Worm (Caenorhabditis elegans): ENCODE measurements around the gene ttn-1.

Gene ttn-1

ce11 chrV:6204046-6204445 is 1.6 kb upstream of the ttn-1 start:
- TF ChIP-seq lsy-2 (tag; optimal IDR thresholded peaks at IDR 0.05): peak in 1 of 2 experiments; percentile 11
- peak; percentile 23 for TF ChIP-seq C34F6.9 (tag; optimal IDR thresholded peaks at IDR 0.05)
- TF ChIP-seq nhr-237 (tag; optimal IDR thresholded peaks at IDR 0.05): no peak
- TF ChIP-seq peb-1 (tag; optimal IDR thresholded peaks at IDR 0.05): no peak
- peak; percentile 67 for TF ChIP-seq nhr-129 (tag; optimal IDR thresholded peaks at IDR 0.05)
- TF ChIP-seq ama-1 (optimal IDR thresholded peaks at IDR 0.05): no peak
- no peak for TF ChIP-seq dmd-4 (tag; optimal IDR thresholded peaks at IDR 0.05)
- no peak for TF ChIP-seq sma-3 (GFP tag; optimal IDR thresholded peaks at IDR 0.05)
- no peak for TF ChIP-seq R02D3.7 (tag; optimal IDR thresholded peaks at IDR 0.05)
- no peak for TF ChIP-seq zag-1 (tag; optimal IDR thresholded peaks at IDR 0.05)
- TF ChIP-seq sma-9 (GFP tag; optimal IDR thresholded peaks at IDR 0.05): peak; percentile 32
- TF ChIP-seq sma-9 (tag; optimal IDR thresholded peaks at IDR 0.05): no peak
- no peak for TF ChIP-seq aly-2 (tag; optimal IDR thresholded peaks at IDR 0.05)
- TF ChIP-seq F13H6.1 (tag; optimal IDR thresholded peaks at IDR 0.05): peak; percentile 73
- no peak for TF ChIP-seq ztf-11 (tag; optimal IDR thresholded peaks at IDR 0.05)
- TF ChIP-seq mab-5 (tag; optimal IDR thresholded peaks at IDR 0.05): no peak

ce11 chrV:6138167-6138566 is 64.3 kb downstream of the ttn-1 start:
- no peak for TF ChIP-seq nhr-237 (tag; optimal IDR thresholded peaks at IDR 0.05)
- no peak for TF ChIP-seq elt-1 (tag; optimal IDR thresholded peaks at IDR 0.05)
- TF ChIP-seq lin-39 (tag; optimal IDR thresholded peaks at IDR 0.05): no peak
- TF ChIP-seq nhr-77 (tag; optimal IDR thresholded peaks at IDR 0.05): no peak
- TF ChIP-seq gmeb-1 (tag; optimal IDR thresholded peaks at IDR 0.05): no peak
- no peak for TF ChIP-seq sma-3 (GFP tag; optimal IDR thresholded peaks at IDR 0.05)
- no peak for TF ChIP-seq nhr-10 (tag; optimal IDR thresholded peaks at IDR 0.05)
- TF ChIP-seq unc-55 (GFP tag; optimal IDR thresholded peaks at IDR 0.05): no peak
- no peak for TF ChIP-seq C34F6.9 (tag; optimal IDR thresholded peaks at IDR 0.05)
- TF ChIP-seq ztf-4 (tag; optimal IDR thresholded peaks at IDR 0.05): no peak
- no peak for TF ChIP-seq R02D3.7 (tag; optimal IDR thresholded peaks at IDR 0.05)

ce11 chrV:6135428-6135827 is 67.0 kb downstream of the ttn-1 start:
- TF ChIP-seq skn-1 (tag; optimal IDR thresholded peaks at IDR 0.05): no peak
- TF ChIP-seq crh-2 (tag; optimal IDR thresholded peaks at IDR 0.05): no peak

- TF ChIP-seq gmeb-1 (tag; optimal IDR thresholded peaks at IDR 0.05) (no peak), peb-1 (tag; optimal IDR thresholded peaks at IDR 0.05) (no peak), nhr-25 (tag; optimal IDR thresholded peaks at IDR 0.05) (no peak), unc-39 (tag; optimal IDR thresholded peaks at IDR 0.05) (no peak), nhr-21 (tag; optimal IDR thresholded peaks at IDR 0.05) (no peak), ztf-1 (GFP tag; conservative IDR thresholded peaks at IDR 0.05) (no peak), nhr-12 (tag; optimal IDR thresholded peaks at IDR 0.05) (no peak), unc-55 (GFP tag; optimal IDR thresholded peaks at IDR 0.05) (no peak), dmd-4 (tag; optimal IDR thresholded peaks at IDR 0.05) (no peak), nhr-11 (tag; optimal IDR thresholded peaks at IDR 0.05) (no peak), ztf-4 (tag; optimal IDR thresholded peaks at IDR 0.05) (no peak), mbf-1 (tag; optimal IDR thresholded peaks at IDR 0.05) (no peak), lin-11 (tag; optimal IDR thresholded peaks at IDR 0.05) (no peak)
These were observed 71.3 kb downstream of the ttn-1 start, which contains the start of gene exp-2 for ce11 chrV:6131100-6131499. TSS of gene exp-2 (plus strand) at chrV:6131400.

- no peak for TF ChIP-seq lin-39 (tag; optimal IDR thresholded peaks at IDR 0.05)
- TF ChIP-seq sma-9 (GFP tag; optimal IDR thresholded peaks at IDR 0.05): no peak
- TF ChIP-seq sma-9 (tag; optimal IDR thresholded peaks at IDR 0.05): no peak
- no peak for TF ChIP-seq ztf-11 (tag; optimal IDR thresholded peaks at IDR 0.05)
- no peak for TF ChIP-seq peb-1 (tag; optimal IDR thresholded peaks at IDR 0.05)
- no peak for TF ChIP-seq R02D3.7 (tag; optimal IDR thresholded peaks at IDR 0.05)
- TF ChIP-seq elt-3 (tag; optimal IDR thresholded peaks at IDR 0.05): no peak
- TF ChIP-seq nhr-77 (tag; optimal IDR thresholded peaks at IDR 0.05): no peak
- TF ChIP-seq elt-1 (tag; optimal IDR thresholded peaks at IDR 0.05): no peak
- TF ChIP-seq gmeb-1 (tag; optimal IDR thresholded peaks at IDR 0.05): no peak
- no peak for TF ChIP-seq alr-1 (tag; optimal IDR thresholded peaks at IDR 0.05)
- no peak for TF ChIP-seq F13H6.1 (tag; optimal IDR thresholded peaks at IDR 0.05)
- no peak for TF ChIP-seq dmd-4 (tag; optimal IDR thresholded peaks at IDR 0.05)
- no peak for TF ChIP-seq ama-1 (optimal IDR thresholded peaks at IDR 0.05)
- no peak for TF ChIP-seq lin-11 (tag; optimal IDR thresholded peaks at IDR 0.05)
- no peak for TF ChIP-seq aly-2 (tag; optimal IDR thresholded peaks at IDR 0.05)
- no peak for TF ChIP-seq C34F6.9 (tag; optimal IDR thresholded peaks at IDR 0.05)
- no peak for TF ChIP-seq blmp-1 (tag; optimal IDR thresholded peaks at IDR 0.05; ENCODE audit: insufficient read depth)
- no peak for TF ChIP-seq sem-4 (tag; optimal IDR thresholded peaks at IDR 0.05)
- TF ChIP-seq nhr-6 (tag; optimal IDR thresholded peaks at IDR 0.05): no peak
These were observed 74.1 kb downstream of the ttn-1 start for ce11 chrV:6128355-6128754.

Measured in whole organism, L2 larva.